Worm (Caenorhabditis elegans): ENCODE data around the gene col-72.

- TF ChIP-seq dao-5 (tag; optimal IDR thresholded peaks at IDR 0.05) (no peak), him-1 (tag; optimal IDR thresholded peaks at IDR 0.05) (no peak)
Measured at ce11 chrII:3561561-3561960, 37.6 kb upstream of the col-72 start, which contains the start of gene W10G11.2.
